Fruit fly (Drosophila melanogaster): ENCODE results near the gene Mad.

Gene Mad

DNA sequence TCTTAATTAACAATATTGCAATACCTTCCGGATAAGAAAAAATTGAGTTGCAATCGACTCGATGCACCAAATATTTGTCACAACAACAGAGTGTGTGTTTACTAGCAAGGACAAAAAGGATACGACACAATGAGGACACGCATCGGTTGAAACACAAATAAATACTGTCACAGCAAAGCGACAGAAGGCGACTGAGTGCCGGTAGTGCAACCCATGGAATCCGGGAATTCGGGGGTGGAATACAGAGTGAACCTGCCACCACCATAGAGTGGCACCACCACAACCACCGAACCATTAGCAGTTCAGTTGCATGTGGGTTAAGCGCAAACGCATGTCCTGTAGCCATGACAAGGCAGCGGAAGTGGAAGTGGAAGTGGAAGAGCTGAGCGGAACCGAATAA lies 29.0 kb downstream of the Mad start:
- no peak for TF ChIP-seq CG8478 (optimal IDR thresholded peaks at IDR 0.05)
- TF ChIP-seq Dll (optimal IDR thresholded peaks at IDR 0.05), result no peak
- TF ChIP-seq usp (GFP tag; optimal IDR thresholded peaks at IDR 0.05), result no peak
- TF ChIP-seq psq (optimal IDR thresholded peaks at IDR 0.05), result no peak
- TF ChIP-seq EcR (GFP tag; optimal IDR thresholded peaks at IDR 0.05), result no peak
- no peak for TF ChIP-seq pan (optimal IDR thresholded peaks at IDR 0.05)

dm6 chr2L:3128335-3128734 lies 31.1 kb downstream of the Mad start, which contains the start of gene CG15403:
Gene CG15403 (plus strand): TSS chr2L:3128635.
- TF ChIP-seq Dll (optimal IDR thresholded peaks at IDR 0.05) (no peak), psq (optimal IDR thresholded peaks at IDR 0.05) (no peak), CG8478 (optimal IDR thresholded peaks at IDR 0.05) (no peak), pan (optimal IDR thresholded peaks at IDR 0.05) (no peak), usp (GFP tag; optimal IDR thresholded peaks at IDR 0.05) (no peak), EcR (GFP tag; optimal IDR thresholded peaks at IDR 0.05) (no peak)

DNA sequence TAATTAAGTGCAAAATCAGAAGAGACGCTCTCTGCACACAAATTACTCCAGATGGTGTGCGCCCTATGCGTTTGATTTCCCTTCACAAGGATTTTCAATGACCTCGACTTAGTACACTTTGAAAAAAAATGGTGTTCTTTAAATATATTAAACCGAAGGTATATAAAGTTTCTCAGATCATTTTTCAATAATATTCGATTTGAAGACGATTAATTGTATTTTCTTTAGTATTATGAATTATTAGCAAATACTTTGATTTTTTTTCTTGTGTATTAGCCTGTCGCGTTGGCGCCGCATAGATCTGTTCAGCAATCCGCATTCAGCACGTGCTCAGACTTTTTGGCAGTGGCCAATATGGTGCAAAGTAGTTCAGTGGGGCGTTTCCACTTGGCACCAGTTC lies 31.6 kb downstream of the Mad start:
- TF ChIP-seq usp (GFP tag; optimal IDR thresholded peaks at IDR 0.05) (no peak), psq (optimal IDR thresholded peaks at IDR 0.05) (no peak), CG8478 (optimal IDR thresholded peaks at IDR 0.05) (no peak), EcR (GFP tag; optimal IDR thresholded peaks at IDR 0.05) (no peak), pan (optimal IDR thresholded peaks at IDR 0.05) (no peak), Dll (optimal IDR thresholded peaks at IDR 0.05) (no peak)

- TF ChIP-seq EcR (GFP tag; optimal IDR thresholded peaks at IDR 0.05) (no peak), Dll (optimal IDR thresholded peaks at IDR 0.05) (peak; percentile 77)
Measured at dm6 chr2L:3124500-3124977, 34.9 kb downstream of the Mad start.

DNA sequence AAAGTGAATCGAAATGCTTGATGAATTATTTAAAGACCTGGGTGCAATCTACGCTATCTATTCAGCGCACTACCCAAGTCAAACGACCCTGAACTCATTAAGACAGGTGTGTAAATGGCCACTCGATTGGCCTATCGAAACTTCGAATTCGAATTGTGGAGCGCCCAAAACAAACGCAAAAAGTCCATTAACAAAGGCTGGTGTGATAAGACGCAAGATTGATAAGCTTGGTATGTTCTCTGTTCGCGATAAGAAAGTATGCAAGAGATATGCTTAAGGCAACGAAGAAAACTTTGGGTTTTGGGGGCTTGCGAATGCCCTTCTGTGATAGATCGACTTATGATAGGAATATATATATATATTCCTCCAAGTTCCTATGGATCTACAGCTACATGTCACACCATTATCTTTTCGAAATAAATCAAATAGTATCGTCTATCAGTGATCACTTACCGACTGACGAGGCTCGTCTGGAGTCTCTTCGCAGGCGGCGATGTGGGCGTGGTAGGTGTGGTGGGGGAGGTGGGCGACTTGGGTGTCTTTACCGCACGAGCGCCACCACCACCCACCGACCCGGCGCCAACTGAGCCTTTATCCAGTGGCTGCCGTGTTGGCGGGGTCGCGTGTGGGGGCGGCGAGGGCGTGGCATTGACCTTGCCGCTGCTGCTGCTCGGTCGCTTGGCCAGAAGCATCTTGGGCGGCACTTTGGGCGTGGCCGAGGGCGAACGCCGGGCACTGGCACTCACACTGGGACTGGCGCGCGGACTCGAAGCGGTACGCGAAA lies 35.7 kb downstream of the Mad start:
- TF ChIP-seq usp (GFP tag; optimal IDR thresholded peaks at IDR 0.05), result no peak
- no peak for TF ChIP-seq EcR (GFP tag; optimal IDR thresholded peaks at IDR 0.05)
- no peak for TF ChIP-seq psq (optimal IDR thresholded peaks at IDR 0.05)
- TF ChIP-seq CG8478 (optimal IDR thresholded peaks at IDR 0.05), result no peak
- no peak for TF ChIP-seq Dll (optimal IDR thresholded peaks at IDR 0.05)
- TF ChIP-seq pan (optimal IDR thresholded peaks at IDR 0.05), result no peak

DNA sequence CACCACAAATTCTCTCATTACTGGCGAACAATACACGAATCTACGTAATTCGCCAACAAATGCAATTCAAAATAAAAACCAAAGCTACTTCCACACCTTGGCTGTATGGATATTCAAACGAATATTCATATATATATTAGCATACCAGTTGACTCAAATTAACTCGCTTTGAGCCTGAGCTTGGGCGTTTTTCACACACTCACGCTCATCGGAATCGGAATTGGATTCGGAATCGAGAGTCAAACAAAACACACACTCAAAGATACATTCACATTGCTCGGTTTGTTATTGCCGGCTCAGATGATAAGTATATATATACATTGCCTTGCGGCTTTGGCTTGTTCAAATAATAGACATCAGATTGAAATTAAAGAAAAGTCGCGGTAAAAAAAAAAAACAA lies 37.2 kb downstream of the Mad start:
- TF ChIP-seq EcR (GFP tag; optimal IDR thresholded peaks at IDR 0.05), result no peak
- no peak for TF ChIP-seq psq (optimal IDR thresholded peaks at IDR 0.05)
- no peak for TF ChIP-seq Dll (optimal IDR thresholded peaks at IDR 0.05)
- TF ChIP-seq CG8478 (optimal IDR thresholded peaks at IDR 0.05), result no peak
- TF ChIP-seq pan (optimal IDR thresholded peaks at IDR 0.05), result no peak
- TF ChIP-seq usp (GFP tag; optimal IDR thresholded peaks at IDR 0.05), result no peak

- no peak for TF ChIP-seq pan (optimal IDR thresholded peaks at IDR 0.05)
- TF ChIP-seq CG8478 (optimal IDR thresholded peaks at IDR 0.05), result no peak
- no peak for TF ChIP-seq usp (GFP tag; optimal IDR thresholded peaks at IDR 0.05)
- TF ChIP-seq EcR (GFP tag; optimal IDR thresholded peaks at IDR 0.05), result no peak
- TF ChIP-seq Dll (optimal IDR thresholded peaks at IDR 0.05), result no peak
- TF ChIP-seq psq (optimal IDR thresholded peaks at IDR 0.05), result no peak
Measured at dm6 chr2L:3121745-3122144, 37.7 kb downstream of the Mad start.

DNA sequence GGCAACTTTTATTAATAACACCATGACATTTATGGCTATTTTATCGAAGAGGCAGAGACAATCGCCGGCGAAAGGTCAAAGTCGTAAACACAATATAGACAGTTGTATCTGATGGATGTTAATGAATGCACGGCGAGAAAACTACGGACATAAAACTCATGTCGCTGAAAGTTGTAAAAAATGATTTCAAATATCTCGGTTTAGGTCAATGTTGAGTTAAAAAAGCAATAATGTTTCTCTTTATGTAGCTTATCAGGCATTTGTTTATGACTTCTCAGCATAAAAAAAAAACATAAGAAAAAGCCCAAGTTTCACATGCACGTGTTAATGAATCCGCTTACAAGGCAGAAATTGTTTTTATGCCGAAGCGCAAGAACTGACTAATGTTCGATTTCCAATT lies 38.1 kb downstream of the Mad start:
- TF ChIP-seq Dll (optimal IDR thresholded peaks at IDR 0.05) (no peak), CG8478 (optimal IDR thresholded peaks at IDR 0.05) (no peak), pan (optimal IDR thresholded peaks at IDR 0.05) (no peak), psq (optimal IDR thresholded peaks at IDR 0.05) (no peak), usp (GFP tag; optimal IDR thresholded peaks at IDR 0.05) (no peak), EcR (GFP tag; optimal IDR thresholded peaks at IDR 0.05) (no peak)

dm6 chr2L:3120820-3121219 lies 38.6 kb downstream of the Mad start:
- no peak for TF ChIP-seq EcR (GFP tag; optimal IDR thresholded peaks at IDR 0.05)
- no peak for TF ChIP-seq usp (GFP tag; optimal IDR thresholded peaks at IDR 0.05)
- no peak for TF ChIP-seq CG8478 (optimal IDR thresholded peaks at IDR 0.05)
- TF ChIP-seq pan (optimal IDR thresholded peaks at IDR 0.05), result no peak
- no peak for TF ChIP-seq Dll (optimal IDR thresholded peaks at IDR 0.05)
- no peak for TF ChIP-seq psq (optimal IDR thresholded peaks at IDR 0.05)

dm6 chr2L:3119613-3120012 lies 39.8 kb downstream of the Mad start:
- no peak for TF ChIP-seq usp (GFP tag; optimal IDR thresholded peaks at IDR 0.05)
- TF ChIP-seq pan (optimal IDR thresholded peaks at IDR 0.05), result no peak
- TF ChIP-seq psq (optimal IDR thresholded peaks at IDR 0.05), result no peak
- no peak for TF ChIP-seq CG8478 (optimal IDR thresholded peaks at IDR 0.05)

DNA sequence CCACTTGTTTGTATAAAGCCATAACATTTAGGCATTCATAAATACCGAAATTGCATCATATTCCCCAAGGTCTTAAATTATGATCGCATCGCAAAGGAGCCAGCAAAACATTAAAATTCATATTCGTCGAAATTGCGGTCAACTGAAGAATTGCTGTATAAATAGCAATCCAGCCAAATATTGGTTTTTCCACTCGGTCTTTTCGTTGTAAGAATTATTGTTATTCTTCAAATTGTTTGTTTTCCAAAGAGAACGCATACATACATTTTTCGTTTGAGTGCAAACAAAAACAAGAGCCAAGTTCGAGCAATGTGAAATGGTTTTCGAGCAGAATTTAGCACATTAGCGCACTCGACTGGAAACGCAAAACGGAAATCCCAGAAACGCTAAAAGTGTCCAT lies 44.6 kb downstream of the Mad start:
- no peak for TF ChIP-seq Dll (optimal IDR thresholded peaks at IDR 0.05)
- TF ChIP-seq pan (optimal IDR thresholded peaks at IDR 0.05), result no peak
- TF ChIP-seq psq (optimal IDR thresholded peaks at IDR 0.05), result no peak
- no peak for TF ChIP-seq usp (GFP tag; optimal IDR thresholded peaks at IDR 0.05)
- no peak for TF ChIP-seq EcR (GFP tag; optimal IDR thresholded peaks at IDR 0.05)
- no peak for TF ChIP-seq CG8478 (optimal IDR thresholded peaks at IDR 0.05)

DNA sequence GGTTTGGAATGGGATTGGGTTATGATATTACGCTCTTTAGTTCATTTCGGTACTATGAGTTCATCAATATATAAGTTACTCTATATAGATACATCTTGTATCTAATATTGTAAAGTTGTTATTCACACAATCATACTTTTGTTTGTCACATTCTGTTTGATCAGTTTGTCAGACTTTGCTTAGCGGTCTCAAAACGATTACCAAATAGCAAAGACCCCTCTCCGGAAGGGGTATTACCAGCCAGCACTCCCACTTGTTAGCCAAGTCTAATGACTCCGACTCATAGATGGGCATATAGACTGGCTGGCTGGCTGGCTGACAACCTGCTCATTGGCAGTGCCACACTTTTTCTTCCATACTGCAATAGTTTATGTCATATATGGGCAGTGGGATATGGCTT lies 45.3 kb downstream of the Mad start:
- TF ChIP-seq psq (optimal IDR thresholded peaks at IDR 0.05) (no peak), pan (optimal IDR thresholded peaks at IDR 0.05) (no peak), Dll (optimal IDR thresholded peaks at IDR 0.05) (no peak), usp (GFP tag; optimal IDR thresholded peaks at IDR 0.05) (no peak), CG8478 (optimal IDR thresholded peaks at IDR 0.05) (no peak), EcR (GFP tag; optimal IDR thresholded peaks at IDR 0.05) (no peak)

DNA sequence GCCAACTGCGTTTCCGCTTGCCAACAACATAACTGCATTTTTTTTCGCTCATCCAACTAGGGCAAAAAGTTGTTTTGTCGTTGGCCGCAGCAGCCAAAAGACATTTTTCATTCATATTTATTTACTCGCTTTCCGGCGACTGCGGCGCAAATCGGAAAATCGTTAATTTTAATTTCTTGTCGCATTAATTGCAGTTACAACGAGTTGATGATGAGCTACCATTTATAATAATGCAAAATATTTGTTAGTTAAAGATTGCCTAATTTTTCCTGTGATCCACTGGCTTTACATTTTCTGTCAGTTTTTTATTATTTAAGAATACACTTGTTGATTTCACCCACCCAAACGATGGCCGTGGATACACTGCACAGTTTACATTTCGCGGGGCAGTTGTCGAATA lies 50.1 kb downstream of the Mad start, which contains the start of gene PpD6:
Gene PpD6, plus strand, starts transcription at position 301 of the 400 bp plus-strand sequence.
- TF ChIP-seq usp (GFP tag; optimal IDR thresholded peaks at IDR 0.05) (no peak), psq (optimal IDR thresholded peaks at IDR 0.05) (no peak), EcR (GFP tag; optimal IDR thresholded peaks at IDR 0.05) (no peak), Dll (optimal IDR thresholded peaks at IDR 0.05) (no peak), CG8478 (optimal IDR thresholded peaks at IDR 0.05) (no peak), pan (optimal IDR thresholded peaks at IDR 0.05) (no peak)
